Fruit fly (Drosophila melanogaster) whole organism, embryonic: ENCODE data around the gene CG10747.

Experiments used
- ATbp ChIP-seq: fragments of 200-800 bp; sonication (Bioruptor generic); optimal IDR thresholded peaks from 2 replicates; lab custom pipeline; 2017; ENCODE audit warnings: missing biosample characterization, mild to moderate bottlenecking, missing genetic modification characterization, missing genetic modification reagents
- Awh ChIP-seq: fragments of 200-800 bp; sonication (Bioruptor generic); IDR thresholded peaks from 2 replicates; pipeline ENCODE4, ENCODE4 v1.3.6; 2022; ENCODE audit warnings: missing biosample characterization, missing genetic modification characterization
- BtbVII ChIP-seq: fragments of 200-800 bp; sonication (Bioruptor generic); optimal IDR thresholded peaks from 3 replicates; lab custom pipeline; 2017; ENCODE audit warnings: missing biosample characterization, mild to moderate bottlenecking, missing genetic modification characterization
- CG10321 ChIP-seq: fragments of 200-800 bp; sonication (Bioruptor generic); IDR thresholded peaks from 2 replicates; pipeline ENCODE4 v1.3.6; 2022; ENCODE audit warnings: missing biosample characterization, missing genetic modification characterization
- CG10431 ChIP-seq: fragments of 200-800 bp; sonication (Bioruptor generic); optimal IDR thresholded peaks from 3 replicates; lab custom pipeline; 2018; ENCODE audit warnings: missing biosample characterization, mild to moderate bottlenecking, missing genetic modification characterization
- CG10543 ChIP-seq: fragments of 200-800 bp; sonication (Bioruptor generic); optimal IDR thresholded peaks from 3 replicates; lab custom pipeline; 2017; ENCODE audit warnings: missing biosample characterization, mild to moderate bottlenecking, missing genetic modification characterization, moderate library complexity
- CG15011 ChIP-seq: fragments of 200-800 bp; sonication (Bioruptor generic); optimal IDR thresholded peaks from 3 replicates; lab custom pipeline; 2018; ENCODE audit warnings: missing biosample characterization, mild to moderate bottlenecking, missing genetic modification characterization
- CG1603 ChIP-seq: fragments of 200-800 bp; sonication (Bioruptor generic); optimal IDR thresholded peaks from 2 replicates; lab custom pipeline; 2019; ENCODE audit warnings: missing biosample characterization, mild to moderate bottlenecking, missing genetic modification characterization, moderate library complexity
- CG18011 ChIP-seq: fragments of 200-800 bp; sonication (Bioruptor generic); optimal IDR thresholded peaks from 2 replicates; lab custom pipeline; 2017; ENCODE audit warnings: missing biosample characterization, missing genetic modification characterization, mild to moderate bottlenecking, moderate library complexity, missing genotype
- CG2678 ChIP-seq: fragments of 200-800 bp; sonication (Bioruptor generic); optimal IDR thresholded peaks from 3 replicates; lab custom pipeline; 2019; ENCODE audit warnings: missing biosample characterization, mild to moderate bottlenecking, missing genetic modification characterization, moderate library complexity
- CG2875 ChIP-seq: fragments of 200-800 bp; sonication (Bioruptor generic); optimal IDR thresholded peaks from 2 replicates; lab custom pipeline; 2017; ENCODE audit warnings: missing biosample characterization, mild to moderate bottlenecking, missing genetic modification characterization, missing genetic modification reagents
- CG3995 ChIP-seq: fragments of 200-800 bp; sonication (Bioruptor generic); optimal IDR thresholded peaks from 3 replicates; lab custom pipeline; 2016; ENCODE audit warnings: missing biosample characterization, missing genetic modification characterization
- CG6254 ChIP-seq: fragments of 200-800 bp; sonication (Bioruptor generic); optimal IDR thresholded peaks from 3 replicates; lab custom pipeline; 2017; ENCODE audit warnings: mild to moderate bottlenecking, missing biosample characterization, missing genetic modification reagents, missing genetic modification characterization
- CG6683 ChIP-seq: fragments of 200-800 bp; sonication (Bioruptor generic); optimal IDR thresholded peaks from 2 replicates; lab custom pipeline; 2017; ENCODE audit warnings: missing biosample characterization, mild to moderate bottlenecking, missing genetic modification characterization, missing genetic modification reagents
- CG6765 ChIP-seq: fragments of 200-800 bp; sonication (Bioruptor generic); optimal IDR thresholded peaks from 3 replicates; lab custom pipeline; 2017; ENCODE audit warnings: missing biosample characterization, mild to moderate bottlenecking, missing genetic modification characterization
- CG6813 ChIP-seq: fragments of 200-800 bp; sonication (Bioruptor generic); optimal IDR thresholded peaks from 2 replicates; lab custom pipeline; 2017; ENCODE audit warnings: missing biosample characterization, missing genetic modification characterization, mild to moderate bottlenecking, moderate library complexity, missing genetic modification reagents
- CG7372 ChIP-seq: fragments of 200-800 bp; sonication (Bioruptor generic); IDR thresholded peaks from 2 replicates; pipeline ENCODE4 v1.3.6; 2022; ENCODE audit warnings: missing biosample characterization, missing genetic modification characterization
- CG7839 ChIP-seq: fragments of 200-800 bp; sonication (Bioruptor generic); optimal IDR thresholded peaks from 3 replicates; lab custom pipeline; 2018; ENCODE audit warnings: missing biosample characterization, mild to moderate bottlenecking, missing genetic modification characterization, moderate library complexity
- CG8924 ChIP-seq: fragments of 200-800 bp; optimal IDR thresholded peaks from 3 replicates; lab custom pipeline; 2019; ENCODE audit warnings: missing biosample characterization, mild to moderate bottlenecking, missing genetic modification characterization, moderate library complexity
- ERR ChIP-seq: fragments of 200-800 bp; sonication (Bioruptor generic); optimal IDR thresholded peaks from 2 replicates; lab custom pipeline; 2016; ENCODE audit warnings: missing biosample characterization, missing genetic modification characterization
- Fer1 ChIP-seq: fragments of 200-800 bp; sonication (Bioruptor generic); optimal IDR thresholded peaks from 2 replicates; lab custom pipeline; 2017; ENCODE audit warnings: missing biosample characterization, mild to moderate bottlenecking, missing genetic modification characterization
- GATAe ChIP-seq: fragments of 200-800 bp; sonication (Bioruptor generic); conservative IDR thresholded peaks from 2 replicates; pipeline ENCODE4 v1.3.6; 2022; ENCODE audit warnings: missing biosample characterization, missing genetic modification characterization
- HLH54F ChIP-seq: fragments of 200-800 bp; sonication (Bioruptor generic); optimal IDR thresholded peaks from 3 replicates; lab custom pipeline; 2016; ENCODE audit warnings: missing biosample characterization, missing genetic modification characterization
- Hsf ChIP-seq: fragments of 200-800 bp; sonication (Bioruptor generic); optimal IDR thresholded peaks from 3 replicates; lab custom pipeline; 2016; ENCODE audit warnings: missing biosample characterization, missing genetic modification characterization
- Med ChIP-seq: fragments of 200-800 bp; sonication (Bioruptor generic); peaks from one replicate; lab custom pipeline; 2016; ENCODE audit warnings: missing biosample characterization, missing genetic modification characterization, mild to moderate bottlenecking, inconsistent platforms, moderate library complexity
- Meics ChIP-seq: fragments of 200-800 bp; sonication (Bioruptor generic); optimal IDR thresholded peaks from 2 replicates; lab custom pipeline; 2017; ENCODE audit warnings: missing biosample characterization, mild to moderate bottlenecking, missing genetic modification characterization
- Nf-YC ChIP-seq: fragments of 200-800 bp; optimal IDR thresholded peaks from 3 replicates; lab custom pipeline; 2019; ENCODE audit warnings: missing biosample characterization, mild to moderate bottlenecking, missing genetic modification characterization, moderate library complexity
- PHDP ChIP-seq: fragments of 200-800 bp; sonication (Bioruptor generic); optimal IDR thresholded peaks from 3 replicates; lab custom pipeline; 2018; ENCODE audit warnings: missing biosample characterization, mild to moderate bottlenecking, missing genetic modification characterization, moderate library complexity
- Poxn ChIP-seq: fragments of 200-800 bp; sonication (Bioruptor generic); IDR thresholded peaks from 2 replicates; pipeline ENCODE4 v1.3.6; 2022; ENCODE audit warnings: missing biosample characterization, missing genetic modification characterization
- Vsx1 ChIP-seq: fragments of 200-800 bp; sonication (Bioruptor generic); optimal IDR thresholded peaks from 2 replicates; lab custom pipeline; 2017; ENCODE audit warnings: missing biosample characterization, mild to moderate bottlenecking, missing genetic modification characterization, missing genetic modification reagents
- caup ChIP-seq: fragments of 200-800 bp; sonication (Bioruptor generic); optimal IDR thresholded peaks from 3 replicates; lab custom pipeline; 2017; ENCODE audit warnings: missing biosample characterization, mild to moderate bottlenecking, missing genetic modification characterization, moderate library complexity; ENCODE audit not compliant: severe bottlenecking
- chinmo ChIP-seq: fragments of 200-800 bp; sonication (Bioruptor generic); IDR thresholded peaks from 4 replicates; pipeline ENCODE4 v1.3.6; 2022; ENCODE audit warnings: missing biosample characterization, missing genetic modification characterization; ENCODE audit not compliant: partially characterized antibody
- cwo ChIP-seq: fragments of 200-800 bp; sonication (Bioruptor generic); optimal IDR thresholded peaks from 3 replicates; lab custom pipeline; 2017; ENCODE audit warnings: missing biosample characterization, missing genetic modification characterization, mild to moderate bottlenecking, moderate library complexity, missing genetic modification reagents
- en ChIP-seq: fragments of 200-800 bp; sonication (Bioruptor generic); optimal IDR thresholded peaks from 2 replicates; lab custom pipeline; 2016; ENCODE audit warnings: missing biosample characterization, missing genetic modification characterization
- esg ChIP-seq: fragments of 200-800 bp; sonication (Bioruptor generic); conservative IDR thresholded peaks from 2 replicates; pipeline ENCODE4 v1.3.6; 2022; ENCODE audit warnings: missing biosample characterization, missing genetic modification characterization
- exex ChIP-seq: fragments of 200-800 bp; sonication (Bioruptor generic); optimal IDR thresholded peaks from 4 replicates; lab custom pipeline; 2018; ENCODE audit warnings: missing biosample characterization, mild to moderate bottlenecking, missing genetic modification characterization, moderate library complexity
- fd102C ChIP-seq: fragments of 200-800 bp; sonication (Bioruptor generic); optimal IDR thresholded peaks from 2 replicates; lab custom pipeline; 2018; ENCODE audit warnings: missing biosample characterization, mild to moderate bottlenecking, missing genetic modification characterization, moderate library complexity
- grau ChIP-seq: fragments of 200-800 bp; optimal IDR thresholded peaks from 3 replicates; lab custom pipeline; 2019; ENCODE audit warnings: missing biosample characterization, mild to moderate bottlenecking, missing genetic modification characterization, moderate library complexity
- ham ChIP-seq: fragments of 200-800 bp; sonication (Bioruptor generic); IDR thresholded peaks from 2 replicates; pipeline ENCODE4 v1.3.6; 2022; ENCODE audit warnings: missing biosample characterization, missing genetic modification characterization
- insv ChIP-seq, 2 experiments: fragments of 200-800 bp; sonication (Bioruptor generic); optimal IDR thresholded peaks; 3 replicates each; lab custom pipeline; 2016 to 2018; ENCODE audit warnings: missing biosample characterization in 2 of 2, missing genetic modification characterization in 2 of 2
- jumu ChIP-seq: fragments of 200-800 bp; sonication (Bioruptor generic); optimal IDR thresholded peaks from 3 replicates; lab custom pipeline; 2016; ENCODE audit warnings: missing biosample characterization, missing genetic modification characterization
- mirr ChIP-seq: fragments of 200-800 bp; sonication (Bioruptor generic); optimal IDR thresholded peaks from 3 replicates; lab custom pipeline; 2018; ENCODE audit warnings: missing biosample characterization, mild to moderate bottlenecking, missing genetic modification characterization
- oc ChIP-seq: fragments of 200-800 bp; sonication (Bioruptor generic); optimal IDR thresholded peaks from 2 replicates; lab custom pipeline; 2018; ENCODE audit warnings: missing biosample characterization, mild to moderate bottlenecking, missing genetic modification characterization, moderate library complexity
- sqz ChIP-seq: fragments of 200-800 bp; sonication (Bioruptor generic); optimal IDR thresholded peaks from 3 replicates; lab custom pipeline; 2018; ENCODE audit warnings: missing biosample characterization, mild to moderate bottlenecking, missing genetic modification characterization
- sug ChIP-seq: fragments of 200-800 bp; optimal IDR thresholded peaks from 2 replicates; lab custom pipeline; 2019; ENCODE audit warnings: missing biosample characterization, mild to moderate bottlenecking, missing genetic modification characterization, moderate library complexity
- vnd ChIP-seq: fragments of 200-800 bp; sonication (Bioruptor generic); IDR thresholded peaks from 3 replicates; pipeline ENCODE4 v1.3.6; 2022; ENCODE audit warnings: missing biosample characterization, missing genetic modification characterization; ENCODE audit not compliant: partially characterized antibody
- zf30C ChIP-seq: fragments of 200-800 bp; sonication (Bioruptor generic); optimal IDR thresholded peaks from 3 replicates; lab custom pipeline; 2018; ENCODE audit warnings: missing biosample characterization, mild to moderate bottlenecking, missing genetic modification characterization

Gene CG10747

dm6 chr2L:20077423-20078401 is 13.4 kb downstream of the CG10747 start (continued):
- TF ChIP-seq vnd (GFP tag; lab: Robert Waterston, UW) (no peak), chinmo (GFP tag; lab: Robert Waterston, UW) (no peak), exex (peak; percentile 94), ERR (GFP tag; lab: Kevin White, UChicago) (no peak), ATbp (GFP tag; lab: Kevin White, UChicago) (peak; percentile 4), fd102C (no peak), oc (tag; lab: Kevin White, UChicago) (no peak), CG7372 (GFP tag; lab: Robert Waterston, UW) (no peak), Vsx1 (peak; percentile 20), CG7839 (tag; lab: Kevin White, UChicago) (no peak), CG2875 (GFP tag; lab: Kevin White, UChicago) (no peak), cwo (GFP tag; lab: Kevin White, UChicago) (peak; percentile 79), HLH54F (GFP tag; lab: Kevin White, UChicago) (no peak), CG1603 (tag; lab: Kevin White, UChicago) (no peak), BtbVII (GFP tag; lab: Kevin White, UChicago) (peak; percentile 32), CG6254 (peak; percentile 5), en (GFP tag; lab: Kevin White, UChicago) (no peak), Hsf (no peak), esg (GFP tag; lab: Robert Waterston, UW) (no peak), insv (GFP tag; optimal IDR thresholded peaks at IDR 0.05; lab: Kevin White, UChicago) (no peak), CG18011 (GFP tag; lab: Kevin White, UChicago) (no peak), Nf-YC (tag; lab: Kevin White, UChicago) (peak; percentile 9), CG6765 (peak; percentile 28), jumu (no peak), CG10431 (GFP tag; lab: Kevin White, UChicago) (peak; percentile 33), CG10321 (no peak), CG3995 (GFP tag; lab: Kevin White, UChicago) (no peak), Fer1 (GFP tag; lab: Kevin White, UChicago) (peak; percentile 44), zf30C (GFP tag; lab: Kevin White, UChicago) (no peak), Awh (GFP tag; lab: Robert Waterston, UW) (no peak), mirr (GFP tag; lab: Kevin White, UChicago) (no peak), sug (tag; lab: Kevin White, UChicago) (peak; percentile 98), PHDP (tag; lab: Kevin White, UChicago) (peak; percentile 19), CG6813 (peak; percentile 15), sqz (GFP tag; lab: Kevin White, UChicago) (peak; percentile 30), ham (no peak), CG6683 (no peak), CG8924 (tag; lab: Kevin White, UChicago) (peak; percentile 12), CG10543 (GFP tag; lab: Kevin White, UChicago) (peak; percentile 65), Poxn (no peak), CG2678 (tag; lab: Kevin White, UChicago) (peak; percentile 30), Meics (GFP tag; lab: Kevin White, UChicago) (peak; percentile 7), caup (no peak), grau (tag; lab: Kevin White, UChicago) (no peak), CG15011 (GFP tag; lab: Kevin White, UChicago) (peak; percentile 4), Med (GFP tag; lab: Kevin White, UChicago) (peak; percentile 33), GATAe (GFP tag; lab: Robert Waterston, UW) (peak; percentile 74)
